Worm (Caenorhabditis elegans) whole organism, L4 larva: ENCODE data around the gene F44F4.15.

Experiments
- D1046.2 ChIP-seq: fragments of 200-800 bp; sonication (Bioruptor generic); IDR thresholded peaks from 2 replicates; pipeline ENCODE4 v1.3.6; 2022; ENCODE audit warnings: missing genetic modification characterization, missing compliant biosample characterization
- F26F4.8 ChIP-seq: fragments of 200-800 bp; sonication (Bioruptor generic); conservative IDR thresholded peaks from 2 replicates; pipeline ENCODE4 v1.3.6; 2022; ENCODE audit warnings: missing genetic modification characterization, missing compliant biosample characterization
- R02D3.7 ChIP-seq: fragments of 150-350 bp; sonication (generic microtip); optimal IDR thresholded peaks from 3 replicates; lab custom pipeline; 2014; ENCODE audit warnings: missing biosample characterization, missing genetic modification characterization
- T26A8.4 ChIP-seq: fragments of 200-800 bp; sonication (Bioruptor generic); IDR thresholded peaks from 2 replicates; pipeline ENCODE4 v1.3.6; 2022; ENCODE audit warnings: missing genetic modification characterization, missing compliant biosample characterization
- Y48G9A.11 ChIP-seq: fragments of 200-800 bp; sonication (Bioruptor generic); IDR thresholded peaks from 2 replicates; pipeline ENCODE4 v1.3.6; 2022; ENCODE audit warnings: missing genetic modification reagents, missing genetic modification characterization, missing compliant biosample characterization
- ZK337.2 ChIP-seq: fragments of 200-800 bp; sonication (Bioruptor generic); IDR thresholded peaks from 2 replicates; pipeline ENCODE4 v1.3.6; 2022; ENCODE audit warnings: missing genetic modification reagents, missing genetic modification characterization, missing compliant biosample characterization
- aha-1 ChIP-seq: fragments of 150-350 bp; peaks from one replicate; lab custom pipeline; 2014; ENCODE audit warnings: missing biosample characterization, missing genetic modification characterization
- ceh-20 ChIP-seq: fragments of 200-800 bp; sonication (Bioruptor generic); IDR thresholded peaks from 2 replicates; pipeline ENCODE4 v1.3.6; 2022; ENCODE audit warnings: missing genetic modification reagents, missing genetic modification characterization, missing compliant biosample characterization
- ceh-28 ChIP-seq: fragments of 150-350 bp; optimal IDR thresholded peaks from 2 replicates; lab custom pipeline; 2014; ENCODE audit warnings: missing biosample characterization, missing genetic modification reagents, missing genetic modification characterization
- ceh-44 ChIP-seq: fragments of 200-800 bp; sonication (Bioruptor generic); IDR thresholded peaks from 2 replicates; pipeline ENCODE4 v1.3.6; 2022; ENCODE audit warnings: missing genetic modification reagents, missing genetic modification characterization, missing compliant biosample characterization
- ceh-62 ChIP-seq: sonication (generic microtip); optimal IDR thresholded peaks from 2 replicates; lab custom pipeline; 2017; ENCODE audit warnings: missing biosample characterization, missing genetic modification characterization
- cey-2 ChIP-seq: sonication (generic microtip); optimal IDR thresholded peaks from 3 replicates; lab custom pipeline; 2017; ENCODE audit warnings: missing genetic modification characterization, mild to moderate bottlenecking, missing compliant biosample characterization, antibody characterized with exemption, borderline replicate concordance; ENCODE audit not compliant: insufficient read depth
- dmd-8 ChIP-seq: fragments of 200-800 bp; sonication (Bioruptor generic); IDR thresholded peaks from 2 replicates; pipeline ENCODE4 v1.3.6; 2022; ENCODE audit warnings: missing genetic modification characterization, missing compliant biosample characterization
- dve-1 ChIP-seq: sonication (generic microtip); optimal IDR thresholded peaks from 2 replicates; lab custom pipeline; 2017; ENCODE audit warnings: antibody characterized with exemption, mild to moderate bottlenecking, missing genetic modification characterization, missing compliant biosample characterization; ENCODE audit not compliant: insufficient read depth
- fos-1 ChIP-seq: fragments of 150-350 bp; optimal IDR thresholded peaks from 2 replicates; lab custom pipeline; 2014; ENCODE audit warnings: missing biosample characterization, missing genetic modification characterization
- gei-8 ChIP-seq: fragments of 200-800 bp; sonication (Bioruptor generic); optimal IDR thresholded peaks from 2 replicates; lab custom pipeline; 2018; ENCODE audit warnings: mild to moderate bottlenecking, missing genetic modification characterization, missing compliant biosample characterization
- hlh-30 ChIP-seq: sonication (generic microtip); optimal IDR thresholded peaks from 2 replicates; lab custom pipeline; 2017; ENCODE audit warnings: antibody characterized with exemption, mild to moderate bottlenecking, missing genetic modification characterization, missing compliant biosample characterization; ENCODE audit not compliant: insufficient read depth
- lin-15B ChIP-seq: fragments of 150-350 bp; sonication (generic microtip); optimal IDR thresholded peaks from 3 replicates; lab custom pipeline; 2014; ENCODE audit warnings: missing biosample characterization, missing genetic modification characterization
- lin-38 ChIP-seq: fragments of 200-800 bp; sonication (Bioruptor generic); IDR thresholded peaks from 2 replicates; pipeline ENCODE4 v1.3.6; 2022; ENCODE audit warnings: missing genetic modification reagents, missing genetic modification characterization, missing compliant biosample characterization
- lir-3 ChIP-seq: sonication (generic microtip); optimal IDR thresholded peaks from 2 replicates; lab custom pipeline; 2016; ENCODE audit warnings: mild to moderate bottlenecking, missing genetic modification characterization, missing compliant biosample characterization
- madf-9 ChIP-seq: fragments of 200-800 bp; sonication (Bioruptor generic); conservative IDR thresholded peaks from 2 replicates; pipeline ENCODE4 v1.3.6; 2022; ENCODE audit warnings: missing genetic modification reagents, missing genetic modification characterization, missing compliant biosample characterization
- mdl-1 ChIP-seq, 2 experiments: fragments of 150-350 bp in 1 of 2; sonication (generic microtip) in 1 of 2; optimal IDR thresholded peaks; 2 replicates each; lab custom pipeline; 2014 to 2017; ENCODE audit warnings: missing biosample characterization in 2 of 2, missing genetic modification characterization in 2 of 2
- mep-1 ChIP-seq: fragments of 150-350 bp; sonication (generic microtip); optimal IDR thresholded peaks from 3 replicates; lab custom pipeline; 2014; ENCODE audit warnings: missing biosample characterization, missing genetic modification characterization
- mes-2 ChIP-seq: sonication (generic microtip); optimal IDR thresholded peaks from 2 replicates; lab custom pipeline; 2016; ENCODE audit warnings: missing genotype, mild to moderate bottlenecking, missing genetic modification characterization, missing compliant biosample characterization; ENCODE audit not compliant: poor library complexity, severe bottlenecking
- mxl-2 ChIP-seq: fragments of 200-800 bp; sonication (Bioruptor generic); conservative IDR thresholded peaks from 2 replicates; pipeline ENCODE4 v1.3.6; 2022; ENCODE audit warnings: missing genetic modification reagents, missing genetic modification characterization, missing compliant biosample characterization
- nhr-11 ChIP-seq: fragments of 150-350 bp; optimal IDR thresholded peaks from 2 replicates; lab custom pipeline; 2014; ENCODE audit warnings: missing biosample characterization, missing genetic modification characterization
- nhr-25 ChIP-seq: sonication (generic microtip); optimal IDR thresholded peaks from 2 replicates; lab custom pipeline; 2017; ENCODE audit warnings: missing genetic modification characterization, mild to moderate bottlenecking, missing compliant biosample characterization, antibody characterized with exemption, moderate library complexity, borderline replicate concordance; ENCODE audit not compliant: insufficient read depth
- nhr-28 ChIP-seq: fragments of 150-350 bp; optimal IDR thresholded peaks from 2 replicates; lab custom pipeline; 2014; ENCODE audit warnings: missing biosample characterization, missing genetic modification characterization
- pqm-1 ChIP-seq: sonication (generic microtip); optimal IDR thresholded peaks from 2 replicates; lab custom pipeline; 2017; ENCODE audit warnings: missing biosample characterization, missing genetic modification characterization
- rbr-2 ChIP-seq: sonication (generic microtip); optimal IDR thresholded peaks from 2 replicates; lab custom pipeline; 2016; ENCODE audit warnings: missing genotype, missing genetic modification characterization, missing compliant biosample characterization
- sdz-12 ChIP-seq: fragments of 200-800 bp; sonication (Bioruptor generic); optimal IDR thresholded peaks from 2 replicates; lab custom pipeline; 2018; ENCODE audit warnings: mild to moderate bottlenecking, missing genetic modification characterization, missing compliant biosample characterization
- set-16 ChIP-seq: fragments of 200-800 bp; sonication (Bioruptor generic); IDR thresholded peaks from 2 replicates; pipeline ENCODE4 v1.3.6; 2022; ENCODE audit warnings: missing genetic modification reagents, missing genetic modification characterization, missing compliant biosample characterization
- skn-1 ChIP-seq: fragments of 150-350 bp; optimal IDR thresholded peaks from 2 replicates; lab custom pipeline; 2014; ENCODE audit warnings: missing biosample characterization, missing genetic modification characterization
- unc-130 ChIP-seq: sonication (generic microtip); optimal IDR thresholded peaks from 2 replicates; lab custom pipeline; 2016; ENCODE audit warnings: missing genetic modification reagents, missing genetic modification characterization, missing compliant biosample characterization
- unc-39 ChIP-seq: sonication (generic microtip); optimal IDR thresholded peaks from 2 replicates; lab custom pipeline; 2017; ENCODE audit warnings: missing biosample characterization, missing genetic modification characterization
- unc-62 ChIP-seq, 3 experiments: fragments of 150-350 bp in 1 of 3; sonication (generic microtip); optimal IDR thresholded peaks in 2 of 3; peaks in 1 of 3; 1 replicate in 1 of 3; 2 replicates in 2 of 3; lab custom pipeline; 2014 to 2017; ENCODE audit warnings: missing biosample characterization in 3 of 3, missing genetic modification characterization in 3 of 3, missing genetic modification reagents in 3 of 3, missing genotype in 1 of 3

Gene F44F4.15

ce11 chrII:10873631-10874030 lies 40.8 kb upstream of the F44F4.15 start, which contains the start of gene orc-2:
Gene orc-2 (plus strand): TSS chrII:10873931.
- TF ChIP-seq skn-1 (tag; lab: Kevin White, UChicago) (no peak), lin-38 (0 out of 2 replicates have a peak, but pooled peaks have one; percentile 10), mxl-2 (GFP tag; lab: Robert Waterston, UW) (no peak), D1046.2 (GFP tag; lab: Robert Waterston, UW) (no peak), fos-1 (tag; lab: Kevin White, UChicago) (no peak), gei-8 (no peak)

- TF ChIP-seq pqm-1 (tag; lab: Kevin White, UChicago) (peak; percentile 13), sdz-12 (GFP tag; lab: Kevin White, UChicago) (no peak), unc-62 (GFP tag; optimal IDR thresholded peaks at IDR 0.05 in 1 of 2; lab: Kevin White, UChicago) (peak in 1 of 2 experiments; percentile 41), unc-62 (tag; optimal IDR thresholded peaks at IDR 0.05; lab: Kevin White, UChicago) (no peak), F26F4.8 (no peak)
Measured at ce11 chrII:10880625-10881024, 33.8 kb upstream of the F44F4.15 start, which contains the start of gene lurp-1. Gene lurp-1 (plus strand): TSS chrII:10880925.

ce11 chrII:10884396-10884795 lies 30.1 kb upstream of the F44F4.15 start, which contains the start of gene egg-3:
Gene egg-3 (minus strand): TSS chrII:10884441.
- TF ChIP-seq R02D3.7 (tag; lab: Kevin White, UChicago) (no peak), unc-130 (peak; percentile 33)

ce11 chrII:10885250-10885649 lies 29.2 kb upstream of the F44F4.15 start:
- TF ChIP-seq ZK337.2 (GFP tag; lab: Robert Waterston, UW) (no peak), rbr-2 (tag; lab: Kevin White, UChicago) (no peak), gei-8 (no peak), ceh-28 (tag; lab: Kevin White, UChicago) (no peak), aha-1 (tag; lab: Kevin White, UChicago) (peak; percentile 91)

- TF ChIP-seq dve-1 (tag; lab: Kevin White, UChicago) (no peak), set-16 (GFP tag; lab: Robert Waterston, UW) (no peak), mep-1 (no peak), aha-1 (tag; lab: Kevin White, UChicago) (peak; percentile 52), hlh-30 (peak; percentile 14), ceh-62 (tag; lab: Kevin White, UChicago) (no peak), ceh-44 (no peak), ceh-28 (tag; lab: Kevin White, UChicago) (no peak), ceh-20 (GFP tag; lab: Robert Waterston, UW) (no peak), dmd-8 (GFP tag; lab: Robert Waterston, UW) (no peak), lir-3 (tag; lab: Kevin White, UChicago) (no peak), nhr-11 (tag; lab: Kevin White, UChicago) (no peak), madf-9 (no peak), nhr-28 (tag; lab: Kevin White, UChicago) (peak; percentile 3), Y48G9A.11 (GFP tag; lab: Robert Waterston, UW) (no peak)
Measured at ce11 chrII:10885868-10886514, 28.5 kb upstream of the F44F4.15 start, which contains the start of gene F44F4.3. Gene F44F4.3 (minus strand): TSS chrII:10885918.

- no peak for TF ChIP-seq rbr-2 (tag; lab: Kevin White, UChicago)
- peak; percentile 56 for TF ChIP-seq hlh-30
- peak; percentile 19 for TF ChIP-seq aha-1 (tag; lab: Kevin White, UChicago)
- no peak for TF ChIP-seq T26A8.4
- TF ChIP-seq lin-38: no peak
- TF ChIP-seq nhr-28 (tag; lab: Kevin White, UChicago): peak; percentile 93
- TF ChIP-seq mep-1: peak; percentile 7
- TF ChIP-seq unc-39 (tag; lab: Kevin White, UChicago): no peak
- peak in 1 of 2 experiments; percentile 38 for TF ChIP-seq mdl-1 (tag; optimal IDR thresholded peaks at IDR 0.05; lab: Kevin White, UChicago)
- peak in 1 of 2 experiments; percentile 87 for TF ChIP-seq unc-62 (GFP tag; optimal IDR thresholded peaks at IDR 0.05 in 1 of 2; lab: Kevin White, UChicago)
- TF ChIP-seq unc-62 (tag; optimal IDR thresholded peaks at IDR 0.05; lab: Kevin White, UChicago): no peak
- no peak for TF ChIP-seq skn-1 (tag; lab: Kevin White, UChicago)
- TF ChIP-seq mes-2: no peak
- TF ChIP-seq lin-15B: no peak
- TF ChIP-seq cey-2 (tag; lab: Kevin White, UChicago): no peak
- TF ChIP-seq nhr-25 (tag; lab: Kevin White, UChicago): peak; percentile 29
Measured at ce11 chrII:10887097-10887496, 27.4 kb upstream of the F44F4.15 start.
